Fruit fly (Drosophila melanogaster): ENCODE results near the gene Skel.
A peak's percentile ranks its signal among the peaks of the same experiment; 100 is the strongest.

Gene Skel

dm6 chr3R:10680825-10681681 is 5.7 kb upstream of the Skel start, which contains the start of gene Phyhd1 (continued):
- TF ChIP-seq az2 (GFP tag; optimal IDR thresholded peaks at IDR 0.05) (peak; percentile 96), hth (optimal IDR thresholded peaks at IDR 0.05) (no peak), CG12236 (GFP tag; optimal IDR thresholded peaks at IDR 0.05) (peak; percentile 91), sna (GFP tag; IDR thresholded peaks at IDR 0.05; ENCODE audit: partially characterized antibody) (no peak), CG34376 (GFP tag; optimal IDR thresholded peaks at IDR 0.05) (peak; percentile 87), tx (GFP tag; optimal IDR thresholded peaks at IDR 0.05) (peak; percentile 93), CG9817 (tag; optimal IDR thresholded peaks at IDR 0.05) (peak; percentile 95), CG15696 (tag; optimal IDR thresholded peaks at IDR 0.05) (peak; percentile 89), CG11723 (GFP tag; optimal IDR thresholded peaks at IDR 0.05) (peak; percentile 83), sens (GFP tag) (peak; percentile 98), CG16815 (GFP tag; optimal IDR thresholded peaks at IDR 0.05) (peak; percentile 93), vvl (GFP tag; IDR thresholded peaks at IDR 0.05) (peak; percentile 97), crp (GFP tag; optimal IDR thresholded peaks at IDR 0.05) (peak in 1 of 2 experiments; percentile 57), CG2875 (GFP tag; optimal IDR thresholded peaks at IDR 0.05) (peak; percentile 94), twi (tag; optimal IDR thresholded peaks at IDR 0.05) (peak; percentile 98), Nf-YB (GFP tag; optimal IDR thresholded peaks at IDR 0.05) (peak; percentile 80), CG8359 (GFP tag; optimal IDR thresholded peaks at IDR 0.05; ENCODE audit: borderline replicate concordance) (peak; percentile 83), CG4404 (GFP tag; IDR thresholded peaks at IDR 0.05) (peak; percentile 82), Xbp1 (GFP tag; optimal IDR thresholded peaks at IDR 0.05) (peak; percentile 96), CG9437 (GFP tag; optimal IDR thresholded peaks at IDR 0.05) (peak; percentile 87), NC2α (GFP tag; optimal IDR thresholded peaks at IDR 0.05) (peak; percentile 93), CG7839 (tag; optimal IDR thresholded peaks at IDR 0.05) (peak; percentile 97), CG13424 (tag; optimal IDR thresholded peaks at IDR 0.05) (peak; percentile 91), Sry-δ (GFP tag; optimal IDR thresholded peaks at IDR 0.05) (peak; percentile 71), CG10267 (tag; optimal IDR thresholded peaks at IDR 0.05) (peak; percentile 87), CG8089 (GFP tag; optimal IDR thresholded peaks at IDR 0.05) (peak; percentile 94), CG3407 (GFP tag; optimal IDR thresholded peaks at IDR 0.05) (peak; percentile 93), Chrac-16 (GFP tag; optimal IDR thresholded peaks at IDR 0.05) (peak; percentile 96), sd (tag; optimal IDR thresholded peaks at IDR 0.05) (peak; percentile 87), CG31365 (tag; optimal IDR thresholded peaks at IDR 0.05) (peak; percentile 81), bowl (GFP tag; IDR thresholded peaks at IDR 0.05) (peak; percentile 82), CG1024 (GFP tag; IDR thresholded peaks at IDR 0.05) (peak; percentile 87), Vsx1 (GFP tag; optimal IDR thresholded peaks at IDR 0.05) (peak; percentile 90), lola (GFP tag; optimal IDR thresholded peaks at IDR 0.05) (peak in 1 of 3 experiments; percentile 91), rib (GFP tag; IDR thresholded peaks at IDR 0.05) (peak; percentile 84), dan (GFP tag; IDR thresholded peaks at IDR 0.05) (peak; percentile 61), Tbp (GFP tag; optimal IDR thresholded peaks at IDR 0.05) (no peak), Fer1 (GFP tag; optimal IDR thresholded peaks at IDR 0.05) (peak; percentile 95), CG33213 (GFP tag; optimal IDR thresholded peaks at IDR 0.05) (peak; percentile 96), CG31441 (GFP tag; IDR thresholded peaks at IDR 0.05) (peak; percentile 86), CG42726 (GFP tag; IDR thresholded peaks at IDR 0.05; ENCODE audit: partially characterized antibody) (no peak), Mes4 (GFP tag; optimal IDR thresholded peaks at IDR 0.05) (peak; percentile 93), Usf (GFP tag; optimal IDR thresholded peaks at IDR 0.05) (peak; percentile 89), CG2678 (tag; optimal IDR thresholded peaks at IDR 0.05) (peak; percentile 95), Rfx (GFP tag; IDR thresholded peaks at IDR 0.05) (peak; percentile 96), CG4820 (GFP tag; optimal IDR thresholded peaks at IDR 0.05) (peak; percentile 94), stc (GFP tag; IDR thresholded peaks at IDR 0.05) (peak; percentile 94), nerfin-1 (tag; optimal IDR thresholded peaks at IDR 0.05) (peak; percentile 81)

Measured in whole organism, embryonic.